Worm (Caenorhabditis elegans) whole organism, late embryonic: ENCODE data around the gene mtrr-1.

Experiments used
- C08G9.2 ChIP-seq: sonication (generic microtip); optimal IDR thresholded peaks from 2 replicates; lab custom pipeline; 2016; ENCODE audit warnings: mild to moderate bottlenecking, missing genetic modification characterization, moderate library complexity, missing compliant biosample characterization
- C38D4.7 ChIP-seq: fragments of 200-800 bp; sonication (Bioruptor generic); optimal IDR thresholded peaks from 2 replicates; lab custom pipeline; 2018; ENCODE audit warnings: mild to moderate bottlenecking, missing genetic modification characterization, moderate library complexity, missing compliant biosample characterization
- K02D7.2 ChIP-seq: sonication (generic microtip); optimal IDR thresholded peaks from 2 replicates; lab custom pipeline; 2017; ENCODE audit warnings: mild to moderate bottlenecking, missing genetic modification characterization, missing compliant biosample characterization
- K09A11.1 ChIP-seq: sonication (generic microtip); optimal IDR thresholded peaks from 2 replicates; lab custom pipeline; 2017; ENCODE audit warnings: antibody characterized with exemption, mild to moderate bottlenecking, missing genetic modification characterization, missing compliant biosample characterization; ENCODE audit not compliant: insufficient read depth
- ahr-1 ChIP-seq: sonication (generic microtip); optimal IDR thresholded peaks from 2 replicates; lab custom pipeline; 2016; ENCODE audit warnings: missing genetic modification characterization, missing compliant biosample characterization
- ceh-14 ChIP-seq: sonication (generic microtip); optimal IDR thresholded peaks from 2 replicates; lab custom pipeline; 2016; ENCODE audit warnings: missing genotype, missing genetic modification characterization, missing compliant biosample characterization
- ceh-18 ChIP-seq: sonication (generic microtip); optimal IDR thresholded peaks from 2 replicates; lab custom pipeline; 2016; ENCODE audit warnings: missing genetic modification characterization, missing compliant biosample characterization
- ceh-2 ChIP-seq: sonication (generic microtip); optimal IDR thresholded peaks from 2 replicates; lab custom pipeline; 2016; ENCODE audit warnings: missing genotype, missing genetic modification characterization, missing compliant biosample characterization
- ceh-22 ChIP-seq: sonication (generic microtip); optimal IDR thresholded peaks from 2 replicates; lab custom pipeline; 2017; ENCODE audit warnings: missing biosample characterization, missing genetic modification characterization
- ceh-24 ChIP-seq: sonication (generic microtip); optimal IDR thresholded peaks from 2 replicates; lab custom pipeline; 2016; ENCODE audit warnings: mild to moderate bottlenecking, missing genetic modification characterization, missing compliant biosample characterization
- ceh-31 ChIP-seq: sonication (generic microtip); optimal IDR thresholded peaks from 2 replicates; lab custom pipeline; 2016; ENCODE audit warnings: missing genetic modification characterization, missing compliant biosample characterization
- ceh-34 ChIP-seq: sonication (generic microtip); optimal IDR thresholded peaks from 2 replicates; lab custom pipeline; 2016; ENCODE audit warnings: mild to moderate bottlenecking, missing genetic modification characterization, missing compliant biosample characterization
- ceh-45 ChIP-seq: fragments of 200-800 bp; sonication (Bioruptor generic); IDR thresholded peaks from 2 replicates; pipeline ENCODE4 v1.3.6; 2022; ENCODE audit warnings: missing genetic modification reagents, missing genetic modification characterization, missing compliant biosample characterization
- ceh-6 ChIP-seq: fragments of 200-800 bp; sonication (Bioruptor generic); optimal IDR thresholded peaks from 2 replicates; lab custom pipeline; 2018; ENCODE audit warnings: mild to moderate bottlenecking, missing genetic modification characterization, missing compliant biosample characterization
- elt-4 ChIP-seq: sonication (generic microtip); optimal IDR thresholded peaks from 2 replicates; lab custom pipeline; 2016; ENCODE audit warnings: missing genetic modification characterization, missing compliant biosample characterization
- eyg-1 ChIP-seq: sonication (generic microtip); optimal IDR thresholded peaks from 2 replicates; lab custom pipeline; 2016; ENCODE audit warnings: missing genotype, missing genetic modification characterization, missing compliant biosample characterization
- fkh-10 ChIP-seq: fragments of 150-350 bp; optimal IDR thresholded peaks from 2 replicates; lab custom pipeline; 2014; ENCODE audit warnings: missing biosample characterization, missing genetic modification reagents, missing genetic modification characterization
- hlh-30 ChIP-seq: sonication (generic microtip); optimal IDR thresholded peaks from 2 replicates; lab custom pipeline; 2017; ENCODE audit warnings: antibody characterized with exemption, missing genetic modification characterization, missing compliant biosample characterization; ENCODE audit not compliant: insufficient read depth
- hlh-6 ChIP-seq: sonication (generic microtip); optimal IDR thresholded peaks from 2 replicates; lab custom pipeline; 2016; ENCODE audit warnings: missing genotype, missing genetic modification characterization, missing compliant biosample characterization
- hlh-8 ChIP-seq: sonication (generic microtip); optimal IDR thresholded peaks from 2 replicates; lab custom pipeline; 2016; ENCODE audit warnings: missing genotype, missing genetic modification characterization, missing compliant biosample characterization
- mec-3 ChIP-seq: sonication (generic microtip); optimal IDR thresholded peaks from 2 replicates; lab custom pipeline; 2016; ENCODE audit warnings: borderline replicate concordance, missing genetic modification characterization, missing compliant biosample characterization
- nhr-11 ChIP-seq: fragments of 150-350 bp; optimal IDR thresholded peaks from 2 replicates; lab custom pipeline; 2014; ENCODE audit warnings: missing biosample characterization, missing genetic modification characterization
- nhr-232 ChIP-seq: sonication (generic microtip); optimal IDR thresholded peaks from 2 replicates; lab custom pipeline; 2016; ENCODE audit warnings: missing genetic modification characterization, missing compliant biosample characterization
- odd-2 ChIP-seq: sonication (generic microtip); optimal IDR thresholded peaks from 2 replicates; lab custom pipeline; 2017; ENCODE audit warnings: antibody characterized with exemption, mild to moderate bottlenecking, missing genetic modification characterization, missing compliant biosample characterization
- pat-9 ChIP-seq: fragments of 200-800 bp; sonication (Bioruptor generic); optimal IDR thresholded peaks from 2 replicates; lab custom pipeline; 2018; ENCODE audit warnings: mild to moderate bottlenecking, missing genetic modification characterization, moderate library complexity, missing compliant biosample characterization
- pax-1 ChIP-seq: fragments of 150-350 bp; optimal IDR thresholded peaks from 2 replicates; lab custom pipeline; 2014; ENCODE audit warnings: missing biosample characterization, missing genetic modification characterization
- pha-2 ChIP-seq: sonication (generic microtip); optimal IDR thresholded peaks from 2 replicates; lab custom pipeline; 2017; ENCODE audit warnings: mild to moderate bottlenecking, missing genetic modification characterization, missing compliant biosample characterization
- pha-4 ChIP-seq: fragments of 150-350 bp; optimal IDR thresholded peaks from 2 replicates; lab custom pipeline; 2018; ENCODE audit warnings: missing biosample characterization, missing genetic modification reagents, missing genetic modification characterization
- pqm-1 ChIP-seq: sonication (generic microtip); optimal IDR thresholded peaks from 2 replicates; lab custom pipeline; 2016; ENCODE audit warnings: missing genetic modification characterization, missing compliant biosample characterization
- pros-1 ChIP-seq: fragments of 150-350 bp; optimal IDR thresholded peaks from 2 replicates; lab custom pipeline; 2014; ENCODE audit warnings: missing biosample characterization, missing genetic modification reagents, missing genetic modification characterization
- rnt-1 ChIP-seq: sonication (generic microtip); optimal IDR thresholded peaks from 2 replicates; lab custom pipeline; 2016; ENCODE audit warnings: missing genetic modification characterization, missing compliant biosample characterization
- sox-4 ChIP-seq: sonication (generic microtip); optimal IDR thresholded peaks from 2 replicates; lab custom pipeline; 2017; ENCODE audit warnings: mild to moderate bottlenecking, missing genetic modification characterization, inconsistent platforms, missing compliant biosample characterization
- syd-9 ChIP-seq: sonication (generic microtip); optimal IDR thresholded peaks from 2 replicates; lab custom pipeline; 2016; ENCODE audit warnings: mild to moderate bottlenecking, missing genetic modification characterization, moderate library complexity, missing compliant biosample characterization
- tbx-2 ChIP-seq: sonication (generic microtip); optimal IDR thresholded peaks from 2 replicates; lab custom pipeline; 2016; ENCODE audit warnings: missing genetic modification characterization, missing compliant biosample characterization
- tbx-7 ChIP-seq: sonication (generic microtip); optimal IDR thresholded peaks from 2 replicates; lab custom pipeline; 2016; ENCODE audit warnings: missing genotype, missing genetic modification characterization, missing compliant biosample characterization
- unc-42 ChIP-seq: sonication (generic microtip); optimal IDR thresholded peaks from 2 replicates; lab custom pipeline; 2016; ENCODE audit warnings: missing genotype, missing genetic modification characterization, missing compliant biosample characterization
- unc-55 ChIP-seq: sonication (generic microtip); optimal IDR thresholded peaks from 2 replicates; lab custom pipeline; 2017; ENCODE audit warnings: missing biosample characterization, missing genetic modification reagents, missing genetic modification characterization

mtrr-1 gene

ce11 chrII:9314733-9315132, 29.0 kb downstream of the mtrr-1 start:
- TF ChIP-seq syd-9 (no peak), ceh-34 (tag; lab: Kevin White, UChicago) (peak; percentile 97), hlh-6 (tag; lab: Kevin White, UChicago) (no peak), hlh-8 (tag; lab: Kevin White, UChicago) (no peak), hlh-30 (tag; lab: Kevin White, UChicago) (no peak), ceh-6 (no peak)

- TF ChIP-seq pqm-1 = no peak
- no peak for TF ChIP-seq pat-9 (tag; lab: Kevin White, UChicago)
- no peak for TF ChIP-seq ceh-24
- no peak for TF ChIP-seq hlh-30 (tag; lab: Kevin White, UChicago)
- no peak for TF ChIP-seq nhr-232
- TF ChIP-seq eyg-1 (tag; lab: Kevin White, UChicago) = no peak
- TF ChIP-seq sox-4 (tag; lab: Kevin White, UChicago) = no peak
- TF ChIP-seq fkh-10 (GFP tag; lab: Kevin White, UChicago) = no peak
- no peak for TF ChIP-seq pha-4 (tag; lab: Kevin White, UChicago)
- TF ChIP-seq odd-2 (tag; lab: Kevin White, UChicago) = no peak
- no peak for TF ChIP-seq ceh-22 (tag; lab: Kevin White, UChicago)
- TF ChIP-seq tbx-2 (tag; lab: Kevin White, UChicago) = no peak
- no peak for TF ChIP-seq C38D4.7
- TF ChIP-seq unc-55 (GFP tag; lab: Kevin White, UChicago) = peak; percentile 99
- no peak for TF ChIP-seq elt-4 (tag; lab: Kevin White, UChicago)
- peak; percentile 44 for TF ChIP-seq unc-42 (tag; lab: Kevin White, UChicago)
- TF ChIP-seq pha-2 (tag; lab: Kevin White, UChicago) = no peak
Measured at ce11 chrII:9315692-9316091, 29.9 kb downstream of the mtrr-1 start.

DNA sequence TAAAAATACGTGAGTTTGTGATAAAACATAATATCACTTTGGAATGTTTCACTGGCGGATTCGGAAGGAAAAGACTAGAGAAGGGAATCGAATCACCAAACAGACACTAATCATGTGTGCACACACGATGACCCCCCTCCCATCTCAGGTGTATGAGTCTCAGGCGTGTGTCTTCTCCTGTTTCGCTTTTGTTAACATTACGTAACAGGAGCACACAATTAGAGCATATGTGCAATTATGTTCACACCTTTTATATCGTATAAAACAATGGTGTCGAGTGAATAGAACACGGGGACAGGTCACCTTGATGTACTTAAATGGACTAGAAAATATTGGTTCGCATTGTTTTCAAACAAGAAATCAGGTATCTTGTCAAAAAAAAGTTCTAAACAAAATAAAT, 31.0 kb downstream of the mtrr-1 start:
- TF ChIP-seq ceh-45 (GFP tag; lab: Robert Waterston, UW) (no peak), ceh-18 (no peak), ceh-34 (tag; lab: Kevin White, UChicago) (no peak), pros-1 (tag; lab: Kevin White, UChicago) (no peak), tbx-7 (tag; lab: Kevin White, UChicago) (no peak), tbx-2 (tag; lab: Kevin White, UChicago) (peak; percentile 32), ceh-14 (tag; lab: Kevin White, UChicago) (no peak), rnt-1 (tag; lab: Kevin White, UChicago) (no peak), hlh-30 (tag; lab: Kevin White, UChicago) (peak; percentile 19), nhr-11 (tag; lab: Kevin White, UChicago) (no peak), pax-1 (tag; lab: Kevin White, UChicago) (no peak), K02D7.2 (tag; lab: Kevin White, UChicago) (no peak), ceh-31 (tag; lab: Kevin White, UChicago) (peak; percentile 1)

DNA sequence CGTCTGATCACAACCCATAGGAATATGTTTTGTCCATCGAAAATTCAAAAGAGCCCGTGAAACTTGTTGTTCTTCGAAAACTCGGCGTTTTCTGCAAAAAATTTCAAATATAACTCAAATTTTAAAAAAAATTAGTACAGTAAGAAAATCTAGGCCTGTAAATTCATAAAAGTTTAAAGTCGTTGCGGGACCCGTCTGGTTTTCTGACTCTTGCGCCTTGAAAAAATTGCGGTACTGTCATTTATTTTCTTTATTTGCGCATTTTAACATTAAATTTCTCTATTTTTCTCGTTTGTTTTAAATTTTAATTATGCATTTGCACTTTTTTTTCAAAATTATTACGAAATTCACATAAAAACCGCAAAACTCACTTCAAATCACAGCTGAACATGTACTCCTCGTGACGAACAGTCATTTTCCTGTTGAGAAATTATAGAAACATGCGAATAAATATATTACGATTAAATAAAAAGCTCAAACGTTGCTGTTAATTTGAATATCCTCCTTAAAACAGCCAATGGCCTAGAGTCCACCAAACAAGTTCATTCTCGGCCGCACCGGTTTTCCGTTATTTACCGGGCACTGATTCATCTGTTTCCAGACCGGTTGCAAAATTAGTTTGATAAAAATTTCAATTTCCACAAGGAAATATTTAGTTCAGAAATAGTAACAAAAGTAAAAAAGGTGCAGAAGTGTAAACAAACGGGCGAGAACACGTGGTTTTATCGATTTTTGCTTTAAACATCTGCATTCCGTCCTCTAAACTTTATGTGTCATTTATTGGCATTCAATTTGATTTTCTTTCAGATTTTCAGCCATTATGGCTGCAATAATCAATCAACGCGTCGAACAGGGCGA, 33.5 kb downstream of the mtrr-1 start, which contains the start of the genes csa-1 and wdfy-2:
csa-1 (minus strand) TSS at position 669 of the 858 bp plus-strand sequence.
wdfy-2 (plus strand) TSS at position 808 of the 858 bp plus-strand sequence.
- TF ChIP-seq mec-3 (tag; lab: Kevin White, UChicago) = no peak
- TF ChIP-seq fkh-10 (GFP tag; lab: Kevin White, UChicago) = no peak
- no peak for TF ChIP-seq ahr-1
- no peak for TF ChIP-seq pat-9 (tag; lab: Kevin White, UChicago)
- TF ChIP-seq C08G9.2 (tag; lab: Kevin White, UChicago) = peak; percentile 39
- TF ChIP-seq K09A11.1 (tag; lab: Kevin White, UChicago) = no peak
- peak; percentile 26 for TF ChIP-seq ceh-31 (tag; lab: Kevin White, UChicago)
- no peak for TF ChIP-seq ceh-6
- peak; percentile 19 for TF ChIP-seq ceh-2 (tag; lab: Kevin White, UChicago)
